Fruit fly (Drosophila melanogaster) whole organism, pupa: ENCODE data around the gene CG14346.

Experiments
- CG10348 ChIP-seq: fragments of 200-800 bp; sonication (Bioruptor generic); IDR thresholded peaks from 2 replicates; pipeline ENCODE4 v1.3.6; 2022; ENCODE audit warnings: missing biosample characterization, missing genetic modification characterization
- CG12605 ChIP-seq: fragments of 200-800 bp; sonication (Bioruptor generic); IDR thresholded peaks from 2 replicates; pipeline ENCODE4 v1.3.6; 2022; ENCODE audit warnings: missing biosample characterization, missing genetic modification characterization
- CG13204 ChIP-seq: fragments of 200-800 bp; sonication (Bioruptor generic); optimal IDR thresholded peaks from 2 replicates; lab custom pipeline; 2018; ENCODE audit warnings: missing biosample characterization, mild to moderate bottlenecking, missing genetic modification characterization, moderate library complexity
- CG14655 ChIP-seq: fragments of 200-800 bp; sonication (Bioruptor generic); optimal IDR thresholded peaks from 3 replicates; lab custom pipeline; 2017; ENCODE audit warnings: mild to moderate bottlenecking, missing biosample characterization, missing genetic modification reagents, missing genetic modification characterization
- CG15710 ChIP-seq: fragments of 200-800 bp; sonication (Bioruptor generic); optimal IDR thresholded peaks from 2 replicates; lab custom pipeline; 2018; ENCODE audit warnings: missing biosample characterization, mild to moderate bottlenecking, missing genetic modification characterization, moderate library complexity
- CG17806 ChIP-seq: fragments of 200-800 bp; sonication (Bioruptor generic); optimal IDR thresholded peaks from 2 replicates; lab custom pipeline; 2018; ENCODE audit warnings: missing biosample characterization, mild to moderate bottlenecking, missing genetic modification characterization, moderate library complexity
- CG32121 ChIP-seq: fragments of 200-800 bp; sonication (Bioruptor generic); IDR thresholded peaks from 2 replicates; pipeline ENCODE4 v1.3.6; 2022; ENCODE audit warnings: missing biosample characterization, missing genetic modification characterization
- CG34367 ChIP-seq: fragments of 200-800 bp; sonication (Bioruptor generic); optimal IDR thresholded peaks from 2 replicates; lab custom pipeline; 2018; ENCODE audit warnings: missing biosample characterization, mild to moderate bottlenecking, missing genetic modification characterization
- CG4496 ChIP-seq: fragments of 200-800 bp; sonication (Bioruptor generic); IDR thresholded peaks from 3 replicates; pipeline ENCODE4 v1.3.6; 2022; ENCODE audit warnings: missing biosample characterization, missing genetic modification characterization
- CG8159 ChIP-seq: fragments of 200-800 bp; sonication (Bioruptor generic); optimal IDR thresholded peaks from 3 replicates; lab custom pipeline; 2018; ENCODE audit warnings: missing biosample characterization, mild to moderate bottlenecking, missing genetic modification characterization, moderate library complexity
- CG8301 ChIP-seq: fragments of 200-800 bp; sonication (Bioruptor generic); optimal IDR thresholded peaks from 2 replicates; lab custom pipeline; 2018; ENCODE audit warnings: missing biosample characterization, mild to moderate bottlenecking, missing genetic modification characterization
- CG9948 ChIP-seq: fragments of 200-800 bp; sonication (Bioruptor generic); optimal IDR thresholded peaks from 2 replicates; lab custom pipeline; 2018; ENCODE audit warnings: missing biosample characterization, mild to moderate bottlenecking, missing genetic modification characterization, moderate library complexity
- D1 ChIP-seq: fragments of 200-800 bp; sonication (Bioruptor generic); optimal IDR thresholded peaks from 2 replicates; lab custom pipeline; 2018; ENCODE audit warnings: missing biosample characterization, mild to moderate bottlenecking, missing genetic modification characterization, moderate library complexity
- EcR ChIP-seq: fragments of 200-800 bp; sonication (Bioruptor generic); optimal IDR thresholded peaks from 3 replicates; lab custom pipeline; 2019; ENCODE audit warnings: missing biosample characterization, missing genetic modification characterization, mild to moderate bottlenecking, moderate library complexity, missing genetic modification reagents
- Ets98B ChIP-seq: fragments of 200-800 bp; sonication (Bioruptor generic); IDR thresholded peaks from 2 replicates; pipeline ENCODE4 v1.3.6; 2022; ENCODE audit warnings: missing biosample characterization, missing genetic modification characterization
- Pif1A ChIP-seq: fragments of 200-800 bp; sonication (Bioruptor generic); optimal IDR thresholded peaks from 3 replicates; lab custom pipeline; 2016; ENCODE audit warnings: missing biosample characterization, missing genetic modification characterization
- Pif1B ChIP-seq: fragments of 200-800 bp; sonication (Bioruptor generic); optimal IDR thresholded peaks from 3 replicates; lab custom pipeline; 2016; ENCODE audit warnings: missing biosample characterization, missing genetic modification characterization
- Snoo ChIP-seq: fragments of 200-800 bp; sonication (Bioruptor generic); optimal IDR thresholded peaks from 3 replicates; lab custom pipeline; 2017; ENCODE audit warnings: missing biosample characterization, mild to moderate bottlenecking, missing genetic modification characterization, inconsistent platforms
- fd96Ca ChIP-seq: fragments of 200-800 bp; sonication (Bioruptor generic); IDR thresholded peaks from 3 replicates; pipeline ENCODE4 v1.3.6; 2022; ENCODE audit warnings: missing biosample characterization, missing genetic modification characterization
- gl ChIP-seq: fragments of 200-800 bp; sonication (Bioruptor generic); optimal IDR thresholded peaks from 2 replicates; lab custom pipeline; 2018; ENCODE audit warnings: missing biosample characterization, mild to moderate bottlenecking, missing genetic modification characterization
- rn ChIP-seq: fragments of 200-800 bp; sonication (Bioruptor generic); IDR thresholded peaks from 2 replicates; pipeline ENCODE4 v1.3.6; 2022; ENCODE audit warnings: missing biosample characterization, missing genetic modification characterization

Gene CG14346

DNA sequence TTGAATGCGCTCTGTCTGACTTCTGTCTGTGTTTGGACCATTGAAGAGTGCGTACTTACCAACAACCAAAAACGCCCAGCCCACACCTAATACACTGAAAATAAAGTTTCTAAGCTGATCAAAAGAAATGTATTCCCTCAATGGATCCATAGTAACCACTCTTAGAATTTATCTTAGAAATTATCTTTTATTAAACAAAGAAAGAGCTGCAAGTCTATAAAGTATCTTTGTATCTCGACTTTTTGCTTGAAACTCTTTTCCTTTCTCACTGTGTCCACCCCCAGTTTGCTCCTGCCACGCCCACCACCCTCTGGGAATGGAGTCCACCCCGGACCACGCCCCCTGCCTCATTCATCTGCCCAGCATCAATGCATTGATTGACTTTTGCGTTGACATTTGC is 9.8 kb downstream of the CG14346 start:
- TF ChIP-seq gl (tag; lab: Kevin White, UChicago) (no peak), Pif1B (GFP tag; lab: Kevin White, UChicago) (no peak), CG34367 (tag; lab: Kevin White, UChicago) (no peak), CG13204 (GFP tag; lab: Kevin White, UChicago) (no peak), CG8301 (tag; lab: Kevin White, UChicago) (no peak), CG12605 (no peak), CG14655 (GFP tag; lab: Kevin White, UChicago) (no peak), CG32121 (GFP tag; lab: Robert Waterston, UW) (no peak), CG10348 (GFP tag; lab: Robert Waterston, UW) (no peak), CG4496 (GFP tag; lab: Robert Waterston, UW) (no peak), EcR (GFP tag; lab: Kevin White, UChicago) (no peak), Pif1A (GFP tag; lab: Kevin White, UChicago) (no peak)

DNA sequence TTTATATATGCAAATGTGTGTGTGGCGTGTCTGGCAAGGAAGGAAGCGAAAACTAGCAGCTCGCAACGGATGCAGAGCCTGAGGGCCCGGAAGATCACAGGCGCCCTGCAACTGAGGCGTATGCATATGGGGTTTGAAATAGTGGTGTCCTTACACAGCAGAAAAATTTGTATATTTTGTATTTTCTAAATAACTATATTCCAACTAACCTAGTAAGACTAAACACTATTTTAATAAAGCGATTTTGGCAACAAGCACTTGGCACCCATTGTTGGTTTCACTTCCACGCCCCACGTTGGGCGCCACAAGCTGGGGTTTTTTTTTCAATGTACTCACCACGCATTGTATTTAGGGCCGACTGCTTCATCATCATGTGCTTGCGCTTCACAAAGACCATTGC is 18.7 kb downstream of the CG14346 start:
- TF ChIP-seq CG8159 (tag; lab: Kevin White, UChicago) (no peak), CG14655 (GFP tag; lab: Kevin White, UChicago) (no peak), gl (tag; lab: Kevin White, UChicago) (no peak), CG10348 (GFP tag; lab: Robert Waterston, UW) (no peak), CG8301 (tag; lab: Kevin White, UChicago) (no peak), Pif1B (GFP tag; lab: Kevin White, UChicago) (no peak), Snoo (tag; lab: Kevin White, UChicago) (no peak), CG32121 (GFP tag; lab: Robert Waterston, UW) (no peak), CG17806 (tag; lab: Kevin White, UChicago) (no peak)
- TF ChIP-seq, all 21 proteins: peak for 0

DNA sequence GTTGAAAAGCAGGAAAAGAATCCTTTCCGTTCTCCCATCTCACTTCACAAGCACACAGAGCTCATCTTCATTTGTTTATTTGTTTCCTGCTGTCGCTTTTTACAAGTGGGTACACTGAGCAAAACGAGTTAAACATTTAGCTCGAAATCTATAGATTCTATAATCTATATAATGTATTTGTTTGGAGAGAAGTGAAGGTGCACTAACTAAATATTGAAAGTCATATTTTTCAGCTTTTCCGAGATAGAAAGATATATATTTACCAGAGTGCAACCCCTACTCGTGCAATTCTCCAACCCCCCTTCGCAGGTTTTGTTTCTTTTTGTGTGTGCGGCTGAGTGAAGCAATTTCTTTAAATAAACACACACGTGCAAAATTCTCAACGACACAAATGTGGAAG is 20.0 kb downstream of the CG14346 start:
- TF ChIP-seq CG17806 (tag; lab: Kevin White, UChicago) (peak; percentile 46), Pif1A (GFP tag; lab: Kevin White, UChicago) (peak; percentile 63), CG4496 (GFP tag; lab: Robert Waterston, UW) (0 out of 3 replicates have a peak, but pooled peaks have one; percentile 28), CG14655 (GFP tag; lab: Kevin White, UChicago) (peak; percentile 72), CG8159 (tag; lab: Kevin White, UChicago) (peak; percentile 56), CG9948 (peak; percentile 55), Pif1B (GFP tag; lab: Kevin White, UChicago) (peak; percentile 47), Snoo (tag; lab: Kevin White, UChicago) (no peak), CG12605 (0 out of 2 replicates have a peak, but pooled peaks have one; percentile 27), CG34367 (tag; lab: Kevin White, UChicago) (peak; percentile 41), CG15710 (peak; percentile 56), fd96Ca (GFP tag; lab: Robert Waterston, UW) (peak; percentile 57; the same call in 1 of the 3 replicates), rn (GFP tag; lab: Robert Waterston, UW) (no peak), CG8301 (tag; lab: Kevin White, UChicago) (peak; percentile 63), CG32121 (GFP tag; lab: Robert Waterston, UW) (0 out of 2 replicates have a peak, but pooled peaks have one; percentile 17), EcR (GFP tag; lab: Kevin White, UChicago) (no peak), CG10348 (GFP tag; lab: Robert Waterston, UW) (no peak), D1 (tag; lab: Kevin White, UChicago) (no peak), gl (tag; lab: Kevin White, UChicago) (peak; percentile 16), CG13204 (GFP tag; lab: Kevin White, UChicago) (no peak), Ets98B (GFP tag; lab: Robert Waterston, UW) (0 out of 2 replicates have a peak, but pooled peaks have one; percentile 17)

DNA sequence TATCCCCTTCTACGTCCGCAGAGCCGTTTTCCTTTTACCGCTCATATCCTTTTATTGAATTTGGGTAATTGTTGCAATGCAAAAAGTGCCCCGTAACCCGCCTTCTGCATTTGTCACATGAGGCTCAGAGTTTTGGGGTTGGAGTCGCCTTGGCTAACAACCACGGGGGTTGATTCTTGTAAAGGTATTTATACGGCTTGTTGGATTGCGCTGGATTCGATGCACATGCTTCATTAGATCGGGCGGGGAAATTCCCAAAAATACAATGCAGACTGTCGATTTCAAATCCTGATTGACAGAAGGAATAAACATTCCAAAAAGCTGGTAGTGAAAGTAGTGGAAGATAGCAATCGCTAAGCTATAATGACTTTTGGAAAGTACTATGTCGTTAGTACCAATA is 22.5 kb downstream of the CG14346 start:
- TF ChIP-seq EcR (GFP tag; lab: Kevin White, UChicago) (no peak), CG14655 (GFP tag; lab: Kevin White, UChicago) (no peak), rn (GFP tag; lab: Robert Waterston, UW) (no peak), CG13204 (GFP tag; lab: Kevin White, UChicago) (no peak), CG34367 (tag; lab: Kevin White, UChicago) (no peak), CG8159 (tag; lab: Kevin White, UChicago) (no peak), CG10348 (GFP tag; lab: Robert Waterston, UW) (no peak), CG17806 (tag; lab: Kevin White, UChicago) (no peak), Snoo (tag; lab: Kevin White, UChicago) (no peak), fd96Ca (GFP tag; lab: Robert Waterston, UW) (no peak), CG12605 (no peak), Ets98B (GFP tag; lab: Robert Waterston, UW) (no peak), gl (tag; lab: Kevin White, UChicago) (no peak), Pif1B (GFP tag; lab: Kevin White, UChicago) (no peak), CG32121 (GFP tag; lab: Robert Waterston, UW) (no peak), CG9948 (no peak), CG8301 (tag; lab: Kevin White, UChicago) (no peak)

DNA sequence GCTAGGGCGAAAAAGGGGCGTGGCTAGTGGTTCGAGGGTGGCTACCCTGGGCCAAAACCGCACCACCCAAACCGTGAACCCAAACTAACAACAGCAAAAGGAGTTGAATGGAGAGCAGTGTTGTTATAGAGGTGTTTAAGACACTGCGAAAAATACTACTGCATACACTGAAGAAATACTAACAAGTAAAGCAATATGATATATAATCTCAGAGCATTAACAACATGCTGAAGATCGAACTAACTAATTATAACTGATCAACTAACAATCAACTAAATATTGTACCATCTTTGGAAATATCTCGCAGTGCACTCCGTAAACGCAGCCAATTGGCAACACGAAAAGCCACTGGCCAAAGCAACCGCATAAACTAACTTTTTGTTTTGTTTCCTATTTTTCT is 25.8 kb downstream of the CG14346 start:
- TF ChIP-seq CG14655 (GFP tag; lab: Kevin White, UChicago) (peak; percentile 23), EcR (GFP tag; lab: Kevin White, UChicago) (no peak), CG34367 (tag; lab: Kevin White, UChicago) (no peak), CG8159 (tag; lab: Kevin White, UChicago) (no peak), CG32121 (GFP tag; lab: Robert Waterston, UW) (no peak), Snoo (tag; lab: Kevin White, UChicago) (no peak), D1 (tag; lab: Kevin White, UChicago) (no peak), CG13204 (GFP tag; lab: Kevin White, UChicago) (no peak), Pif1B (GFP tag; lab: Kevin White, UChicago) (no peak), Ets98B (GFP tag; lab: Robert Waterston, UW) (peak; percentile 31; the same call in 1 of the 2 replicates), Pif1A (GFP tag; lab: Kevin White, UChicago) (peak; percentile 7), CG8301 (tag; lab: Kevin White, UChicago) (peak; percentile 12), CG10348 (GFP tag; lab: Robert Waterston, UW) (no peak), fd96Ca (GFP tag; lab: Robert Waterston, UW) (0 out of 3 replicates have a peak, but pooled peaks have one; percentile 46), CG17806 (tag; lab: Kevin White, UChicago) (peak; percentile 12), CG4496 (GFP tag; lab: Robert Waterston, UW) (peak; percentile 53; the same call in 1 of the 3 replicates)
